Fruit fly (Drosophila melanogaster): Measurements from ENCODE around the gene CG7606.

CG7606 gene

dm6 chr3R:17646102-17647050 is 50.0 kb downstream of the CG7606 start (continued):
- TF ChIP-seq salm (tag; optimal IDR thresholded peaks at IDR 0.05) (peak; percentile 79), Ets97D (GFP tag; optimal IDR thresholded peaks at IDR 0.05) (peak; percentile 6), CG9932 (GFP tag; IDR thresholded peaks at IDR 0.05) (peak; percentile 46; the same call in 1 of the 2 replicates), CoRest (tag; optimal IDR thresholded peaks at IDR 0.05) (no peak), HLH4C (GFP tag; IDR thresholded peaks at IDR 0.05; ENCODE audit: partially characterized antibody) (peak; percentile 74; the same call in 1 of the 3 replicates), crp (GFP tag; optimal IDR thresholded peaks at IDR 0.05) (no peak), CG13287 (GFP tag; IDR thresholded peaks at IDR 0.05; ENCODE audit: partially characterized antibody) (peak; percentile 39; the same call in 1 of the 2 replicates), CG8290 (GFP tag; optimal IDR thresholded peaks at IDR 0.05) (no peak), CG8290 (tag; optimal IDR thresholded peaks at IDR 0.05) (peak in 1 of 2 experiments; percentile 20), mld (GFP tag; IDR thresholded peaks at IDR 0.05; ENCODE audit: partially characterized antibody) (peak; percentile 63; the same call in 2 of the 3 replicates), stwl (tag; optimal IDR thresholded peaks at IDR 0.05) (no peak), pros (GFP tag; optimal IDR thresholded peaks at IDR 0.05) (peak; percentile 19), Sry-β (GFP tag; optimal IDR thresholded peaks at IDR 0.05) (peak; percentile 70), CG16863 (GFP tag; optimal IDR thresholded peaks at IDR 0.05) (no peak), CG34376 (GFP tag; optimal IDR thresholded peaks at IDR 0.05) (peak; percentile 78), exex (tag; optimal IDR thresholded peaks at IDR 0.05) (peak; percentile 98), kni (GFP tag; optimal IDR thresholded peaks at IDR 0.05) (peak; percentile 6), nau (GFP tag; optimal IDR thresholded peaks at IDR 0.05) (no peak)

dm6 chr3R:17647444-17647843 is 51.1 kb downstream of the CG7606 start, which contains the start of gene CG14322:
TSS of gene CG14322 (plus strand) at chr3R:17647679.
- TF ChIP-seq CG8290 (GFP tag; optimal IDR thresholded peaks at IDR 0.05) = no peak
- TF ChIP-seq CG8290 (tag; optimal IDR thresholded peaks at IDR 0.05) = peak in 1 of 2 experiments; percentile 40
- TF ChIP-seq exex (tag; optimal IDR thresholded peaks at IDR 0.05) = no peak
- TF ChIP-seq CG4617 (GFP tag; optimal IDR thresholded peaks at IDR 0.05; ENCODE audit: borderline replicate concordance) = peak; percentile 9
- no peak for TF ChIP-seq CG7556 (GFP tag; optimal IDR thresholded peaks at IDR 0.05)
- TF ChIP-seq ash1 (GFP tag; optimal IDR thresholded peaks at IDR 0.05) = no peak
- no peak for TF ChIP-seq Sox100B (GFP tag; optimal IDR thresholded peaks at IDR 0.05)
- TF ChIP-seq cas (GFP tag; IDR thresholded peaks at IDR 0.05) = no peak
- TF ChIP-seq CrebB (tag; optimal IDR thresholded peaks at IDR 0.05) = no peak
- no peak for TF ChIP-seq E2f1 (GFP tag; IDR thresholded peaks at IDR 0.05)
- TF ChIP-seq CG34376 (GFP tag; optimal IDR thresholded peaks at IDR 0.05) = no peak
- 0 out of 3 replicates have a peak, but pooled peaks have one; percentile 15 for TF ChIP-seq tgo (GFP tag; IDR thresholded peaks at IDR 0.05)
- no peak for TF ChIP-seq Dip3 (GFP tag; optimal IDR thresholded peaks at IDR 0.05)
- TF ChIP-seq Bdp1 (GFP tag; optimal IDR thresholded peaks at IDR 0.05) = peak; percentile 60
- TF ChIP-seq CG13287 (GFP tag; IDR thresholded peaks at IDR 0.05; ENCODE audit: partially characterized antibody) = peak; percentile 56
- no peak for TF ChIP-seq CG7987 (GFP tag; optimal IDR thresholded peaks at IDR 0.05)
- TF ChIP-seq MBD-R2 (GFP tag; IDR thresholded peaks at IDR 0.05) = peak; percentile 75
- TF ChIP-seq CG14441 (GFP tag; IDR thresholded peaks at IDR 0.05) = no peak
- TF ChIP-seq Max (GFP tag; optimal IDR thresholded peaks at IDR 0.05) = no peak
- TF ChIP-seq Drgx (GFP tag; IDR thresholded peaks at IDR 0.05) = no peak
- TF ChIP-seq Sin3A (optimal IDR thresholded peaks at IDR 0.05) = no peak
- peak; percentile 12 for TF ChIP-seq CoRest (tag; optimal IDR thresholded peaks at IDR 0.05)
- no peak for TF ChIP-seq yki (optimal IDR thresholded peaks at IDR 0.05)
- no peak for TF ChIP-seq CG5180 (GFP tag; optimal IDR thresholded peaks at IDR 0.05)
- peak; percentile 45; the same call in 2 of the 4 replicates for TF ChIP-seq Dll (GFP tag; IDR thresholded peaks at IDR 0.05; ENCODE audit: partially characterized antibody)
- no peak for TF ChIP-seq CG6683 (GFP tag; optimal IDR thresholded peaks at IDR 0.05)
- TF ChIP-seq sens (GFP tag) = peak; percentile 77
- no peak for TF ChIP-seq zfh1 (GFP tag; IDR thresholded peaks at IDR 0.05)
- no peak for TF ChIP-seq H2.0 (GFP tag; IDR thresholded peaks at IDR 0.05)
- no peak for TF ChIP-seq CG11085 (GFP tag; IDR thresholded peaks at IDR 0.05)
- TF ChIP-seq Med (GFP tag) = peak; percentile 81
- no peak for TF ChIP-seq CG9797 (GFP tag; optimal IDR thresholded peaks at IDR 0.05)
- peak; percentile 27 for TF ChIP-seq Ets65A (GFP tag)
- no peak for TF ChIP-seq CG10462 (GFP tag; optimal IDR thresholded peaks at IDR 0.05)
- TF ChIP-seq nau (GFP tag; optimal IDR thresholded peaks at IDR 0.05) = no peak
- TF ChIP-seq Neu2 (GFP tag; optimal IDR thresholded peaks at IDR 0.05; ENCODE audit: borderline replicate concordance) = no peak
